Worm (Caenorhabditis elegans) whole organism, mixed stage, embryonic: ENCODE results near the gene acs-9.

Source experiments
- blmp-1 ChIP-seq: fragments of 150-350 bp; optimal IDR thresholded peaks from 2 replicates; lab custom pipeline; 2014; ENCODE audit warnings: missing biosample characterization, missing genetic modification characterization
- nhr-237 ChIP-seq: fragments of 150-350 bp; optimal IDR thresholded peaks from 2 replicates; lab custom pipeline; 2014; ENCODE audit warnings: missing biosample characterization, missing genetic modification characterization

- TF ChIP-seq nhr-237: no peak
- no peak for TF ChIP-seq blmp-1
Observed at ce11 chrX:16836304-16836703, 44.0 kb downstream of the acs-9 start, which contains the start of gene F41G4.7.
